Fruit fly (Drosophila melanogaster): ENCODE data around the gene CG44013.

CG44013 gene

DNA sequence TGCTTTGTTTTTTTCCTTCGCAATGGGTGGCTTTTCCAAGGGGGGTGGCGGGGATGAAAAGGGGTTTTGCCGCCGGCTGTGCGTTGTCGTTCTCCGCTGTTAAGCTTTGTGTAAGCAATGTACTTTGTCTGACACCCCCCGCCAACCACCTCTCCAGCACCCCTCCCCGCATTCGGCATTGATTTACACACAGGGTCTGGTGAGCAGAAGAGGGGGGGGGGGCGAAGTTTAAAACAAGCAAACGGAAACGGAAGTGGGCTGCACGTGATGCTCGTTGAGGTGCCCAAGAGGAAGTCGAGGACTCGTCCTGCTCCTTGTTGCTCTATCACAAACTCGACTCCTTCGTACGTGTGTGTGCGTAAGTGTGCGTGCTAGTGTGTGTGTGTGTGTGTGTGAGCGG lies 7.4 kb upstream of the CG44013 start:
- TF ChIP-seq kay (GFP tag; ENCODE audit: borderline replicate concordance), result no peak
- no peak for TF ChIP-seq Mnt (GFP tag; optimal IDR thresholded peaks at IDR 0.05)
- TF ChIP-seq CG5204 (GFP tag; optimal IDR thresholded peaks at IDR 0.05), result no peak
- TF ChIP-seq CG7045 (GFP tag; optimal IDR thresholded peaks at IDR 0.05), result no peak
- TF ChIP-seq CG14711 (tag; optimal IDR thresholded peaks at IDR 0.05), result no peak
- TF ChIP-seq Crg-1 (GFP tag; optimal IDR thresholded peaks at IDR 0.05), result no peak
- TF ChIP-seq cnc (optimal IDR thresholded peaks at IDR 0.05), result no peak
- TF ChIP-seq ovo (GFP tag; optimal IDR thresholded peaks at IDR 0.05), result no peak
- no peak for TF ChIP-seq CG11617 (GFP tag; optimal IDR thresholded peaks at IDR 0.05)
- TF ChIP-seq Clk (GFP tag; optimal IDR thresholded peaks at IDR 0.05), result no peak
- no peak for TF ChIP-seq cic (GFP tag; optimal IDR thresholded peaks at IDR 0.05)
- no peak for TF ChIP-seq CG7101 (tag; optimal IDR thresholded peaks at IDR 0.05)
- TF ChIP-seq CG1620 (GFP tag; optimal IDR thresholded peaks at IDR 0.05), result no peak
- TF ChIP-seq CG33017 (tag; optimal IDR thresholded peaks at IDR 0.05), result no peak
- TF ChIP-seq bab1 (GFP tag; optimal IDR thresholded peaks at IDR 0.05), result no peak

DNA sequence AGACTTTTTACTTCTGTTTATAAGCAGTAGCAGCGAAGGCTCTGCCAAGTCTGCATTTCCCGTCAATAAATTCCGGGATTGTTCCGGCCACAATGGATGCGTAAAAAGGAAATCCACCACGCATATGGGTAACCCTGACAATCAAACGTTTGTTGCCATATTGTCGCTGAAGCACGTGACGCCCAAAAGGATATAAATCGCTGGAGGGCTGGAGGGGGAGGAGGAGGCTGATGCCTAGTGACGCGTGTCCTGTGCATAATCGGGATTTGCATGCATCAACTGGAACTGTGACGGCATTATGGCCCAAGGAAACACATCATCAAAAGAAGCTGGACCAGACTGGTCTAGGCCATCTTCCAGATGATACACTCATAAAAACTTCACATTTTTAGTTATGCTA lies 3.5 kb upstream of the CG44013 start:
- TF ChIP-seq cic (GFP tag; optimal IDR thresholded peaks at IDR 0.05), result no peak
- no peak for TF ChIP-seq CG1620 (GFP tag; optimal IDR thresholded peaks at IDR 0.05)
- TF ChIP-seq CG7101 (tag; optimal IDR thresholded peaks at IDR 0.05), result no peak
- no peak for TF ChIP-seq pad (GFP tag; optimal IDR thresholded peaks at IDR 0.05)
- TF ChIP-seq CG14711 (tag; optimal IDR thresholded peaks at IDR 0.05), result no peak
- TF ChIP-seq ovo (GFP tag; optimal IDR thresholded peaks at IDR 0.05), result no peak
- TF ChIP-seq Clk (GFP tag; optimal IDR thresholded peaks at IDR 0.05), result no peak
- TF ChIP-seq Crg-1 (GFP tag; optimal IDR thresholded peaks at IDR 0.05), result no peak
- TF ChIP-seq CG11617 (GFP tag; optimal IDR thresholded peaks at IDR 0.05), result no peak
- TF ChIP-seq tj (GFP tag; optimal IDR thresholded peaks at IDR 0.05), result no peak
- no peak for TF ChIP-seq CG12768 (GFP tag; optimal IDR thresholded peaks at IDR 0.05)
- no peak for TF ChIP-seq toe (GFP tag; optimal IDR thresholded peaks at IDR 0.05)

DNA sequence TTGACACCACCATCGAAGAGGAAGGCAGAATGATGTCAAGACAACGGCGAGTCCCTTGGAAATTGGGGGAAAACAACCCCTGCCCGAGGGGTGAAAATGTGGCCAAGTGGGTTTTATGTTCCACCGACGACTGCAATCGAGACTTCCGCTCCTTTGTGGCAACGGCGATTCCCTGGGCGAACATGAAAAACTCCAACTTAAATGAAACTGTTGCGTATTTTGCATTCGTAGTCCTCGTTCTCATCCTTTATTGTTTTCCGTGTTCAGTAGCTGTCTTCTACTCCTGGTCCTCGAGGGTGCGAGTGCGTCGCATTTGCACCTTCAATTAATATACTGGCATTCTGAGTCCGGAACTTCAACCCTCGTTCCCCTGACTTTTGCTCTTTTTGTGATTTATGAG lies 2.5 kb upstream of the CG44013 start:
- TF ChIP-seq CG12768 (GFP tag; optimal IDR thresholded peaks at IDR 0.05), result no peak
- TF ChIP-seq tj (GFP tag; optimal IDR thresholded peaks at IDR 0.05), result no peak
- no peak for TF ChIP-seq CG5204 (GFP tag; optimal IDR thresholded peaks at IDR 0.05)
- TF ChIP-seq CG11617 (GFP tag; optimal IDR thresholded peaks at IDR 0.05), result no peak

DNA sequence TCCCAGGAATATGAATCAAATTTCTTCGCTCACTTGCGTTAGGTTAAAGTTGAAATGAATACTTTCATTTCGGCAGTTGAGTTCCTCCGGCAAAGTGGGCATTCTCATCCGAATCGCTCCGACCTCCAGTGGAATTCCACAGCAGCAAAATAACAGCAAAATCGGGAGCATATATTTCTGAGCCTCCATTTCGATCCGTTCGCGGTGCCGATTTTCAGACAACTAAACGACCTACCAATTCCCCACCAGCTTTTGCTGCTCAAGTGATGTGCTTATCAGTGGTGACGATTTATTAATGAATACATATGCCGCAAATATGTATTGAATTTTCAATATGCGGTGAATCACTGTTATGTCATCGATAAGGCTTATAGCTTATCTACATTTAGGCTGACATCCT lies 1.1 kb downstream of the CG44013 start, which contains the start of gene CG44014:
TSS of gene CG44014 (minus strand) at position 256 of the 400 bp plus-strand sequence.
- TF ChIP-seq CG1620 (GFP tag; optimal IDR thresholded peaks at IDR 0.05), result no peak
- no peak for TF ChIP-seq CG7045 (GFP tag; optimal IDR thresholded peaks at IDR 0.05)
- peak; percentile 33 for TF ChIP-seq kay (GFP tag; ENCODE audit: borderline replicate concordance)
- TF ChIP-seq CG11617 (GFP tag; optimal IDR thresholded peaks at IDR 0.05), result no peak
- TF ChIP-seq bab1 (GFP tag; optimal IDR thresholded peaks at IDR 0.05), result no peak
- TF ChIP-seq cnc (optimal IDR thresholded peaks at IDR 0.05), result no peak
- TF ChIP-seq Hr96 (GFP tag; optimal IDR thresholded peaks at IDR 0.05), result no peak
- TF ChIP-seq CG33017 (tag; optimal IDR thresholded peaks at IDR 0.05), result no peak
- TF ChIP-seq toe (GFP tag; optimal IDR thresholded peaks at IDR 0.05), result no peak
- TF ChIP-seq CG12768 (GFP tag; optimal IDR thresholded peaks at IDR 0.05), result peak; percentile 4
- no peak for TF ChIP-seq Crg-1 (GFP tag; optimal IDR thresholded peaks at IDR 0.05)
- no peak for TF ChIP-seq Mnt (GFP tag; optimal IDR thresholded peaks at IDR 0.05)
- TF ChIP-seq cic (GFP tag; optimal IDR thresholded peaks at IDR 0.05), result peak; percentile 49
- TF ChIP-seq CG14711 (tag; optimal IDR thresholded peaks at IDR 0.05), result no peak
- no peak for TF ChIP-seq CG5204 (GFP tag; optimal IDR thresholded peaks at IDR 0.05)

DNA sequence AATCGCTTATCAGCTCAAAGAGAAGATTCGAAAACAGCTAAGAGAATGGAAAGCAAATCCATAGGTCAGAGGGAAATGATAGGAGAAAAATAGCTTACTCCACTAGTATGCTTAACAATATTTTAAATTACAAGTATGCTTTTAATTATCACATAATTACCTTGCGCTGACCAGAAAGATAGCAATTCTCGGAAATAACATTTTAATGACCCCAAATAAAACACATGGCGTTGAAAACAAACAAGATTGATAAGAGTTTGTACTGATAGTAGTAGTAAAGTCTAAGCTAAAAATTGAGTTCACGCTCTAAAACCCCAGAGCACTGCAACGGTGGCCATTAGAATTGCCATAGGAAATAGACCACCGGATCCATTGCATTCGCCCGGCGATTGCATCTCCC lies 2.0 kb downstream of the CG44013 start:
- peak; percentile 53 for TF ChIP-seq kay (GFP tag; ENCODE audit: borderline replicate concordance)
- no peak for TF ChIP-seq CG5204 (GFP tag; optimal IDR thresholded peaks at IDR 0.05)

DNA sequence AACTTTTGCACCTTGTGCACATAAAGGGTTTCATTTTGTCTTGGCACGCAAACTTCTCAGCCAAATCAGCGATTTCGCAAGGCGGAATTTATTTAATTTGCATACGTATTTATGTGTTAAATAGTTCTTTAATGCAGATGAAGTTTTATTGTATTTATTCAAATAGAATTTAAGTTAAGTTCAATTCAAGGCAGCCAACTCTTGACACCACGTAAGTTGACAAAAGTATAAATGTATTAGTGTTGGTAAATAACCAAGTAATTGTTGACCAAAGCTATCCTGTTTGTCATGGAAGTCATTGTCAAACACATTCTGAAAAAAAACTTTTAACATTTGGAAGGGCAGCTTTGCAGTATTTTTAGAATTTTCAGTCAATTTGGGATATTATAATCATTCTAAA lies 15.4 kb downstream of the CG44013 start, which contains the start of gene maca:
TSS of gene maca (plus strand) at position 301 of the 400 bp plus-strand sequence.
- TF ChIP-seq Clk (GFP tag; optimal IDR thresholded peaks at IDR 0.05), result no peak
- no peak for TF ChIP-seq kay (GFP tag; ENCODE audit: borderline replicate concordance)
- TF ChIP-seq CG14711 (tag; optimal IDR thresholded peaks at IDR 0.05), result no peak
- no peak for TF ChIP-seq bab1 (GFP tag; optimal IDR thresholded peaks at IDR 0.05)
- TF ChIP-seq toe (GFP tag; optimal IDR thresholded peaks at IDR 0.05), result no peak
- TF ChIP-seq CG1620 (GFP tag; optimal IDR thresholded peaks at IDR 0.05), result no peak
- TF ChIP-seq ovo (GFP tag; optimal IDR thresholded peaks at IDR 0.05), result no peak
- no peak for TF ChIP-seq CG5204 (GFP tag; optimal IDR thresholded peaks at IDR 0.05)
- no peak for TF ChIP-seq Mnt (GFP tag; optimal IDR thresholded peaks at IDR 0.05)
- TF ChIP-seq CG7045 (GFP tag; optimal IDR thresholded peaks at IDR 0.05), result no peak
- no peak for TF ChIP-seq CG12768 (GFP tag; optimal IDR thresholded peaks at IDR 0.05)
- no peak for TF ChIP-seq CG11617 (GFP tag; optimal IDR thresholded peaks at IDR 0.05)
- no peak for TF ChIP-seq CG33017 (tag; optimal IDR thresholded peaks at IDR 0.05)
- no peak for TF ChIP-seq Hr96 (GFP tag; optimal IDR thresholded peaks at IDR 0.05)
- TF ChIP-seq CG7101 (tag; optimal IDR thresholded peaks at IDR 0.05), result no peak
- no peak for TF ChIP-seq cnc (optimal IDR thresholded peaks at IDR 0.05)
- TF ChIP-seq cic (GFP tag; optimal IDR thresholded peaks at IDR 0.05), result no peak
- TF ChIP-seq tj (GFP tag; optimal IDR thresholded peaks at IDR 0.05), result no peak
- no peak for TF ChIP-seq pad (GFP tag; optimal IDR thresholded peaks at IDR 0.05)
- TF ChIP-seq Crg-1 (GFP tag; optimal IDR thresholded peaks at IDR 0.05), result no peak

DNA sequence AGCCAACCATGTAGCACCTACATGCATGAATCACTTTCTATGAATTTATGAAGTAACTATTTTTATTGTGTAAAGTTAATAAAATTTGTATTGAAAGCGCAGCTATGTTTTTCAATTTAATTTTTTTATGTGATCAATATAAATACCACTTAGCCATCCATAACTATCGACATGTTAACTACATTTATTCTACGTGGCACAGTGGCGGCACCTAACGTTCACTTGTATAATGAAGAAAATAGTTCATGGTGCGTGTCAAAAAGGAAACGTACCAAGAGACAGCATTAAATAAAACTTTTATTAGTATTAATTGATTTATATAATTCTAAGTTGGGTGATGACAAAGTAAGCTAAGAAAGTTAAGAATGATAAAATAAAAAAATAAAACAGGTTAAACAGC lies 16.5 kb downstream of the CG44013 start:
- TF ChIP-seq Hr96 (GFP tag; optimal IDR thresholded peaks at IDR 0.05) (no peak), cic (GFP tag; optimal IDR thresholded peaks at IDR 0.05) (no peak), kay (GFP tag; ENCODE audit: borderline replicate concordance) (peak; percentile 3)
